Fruit fly (Drosophila melanogaster): ENCODE results near the gene Esp.

The Esp gene

DNA sequence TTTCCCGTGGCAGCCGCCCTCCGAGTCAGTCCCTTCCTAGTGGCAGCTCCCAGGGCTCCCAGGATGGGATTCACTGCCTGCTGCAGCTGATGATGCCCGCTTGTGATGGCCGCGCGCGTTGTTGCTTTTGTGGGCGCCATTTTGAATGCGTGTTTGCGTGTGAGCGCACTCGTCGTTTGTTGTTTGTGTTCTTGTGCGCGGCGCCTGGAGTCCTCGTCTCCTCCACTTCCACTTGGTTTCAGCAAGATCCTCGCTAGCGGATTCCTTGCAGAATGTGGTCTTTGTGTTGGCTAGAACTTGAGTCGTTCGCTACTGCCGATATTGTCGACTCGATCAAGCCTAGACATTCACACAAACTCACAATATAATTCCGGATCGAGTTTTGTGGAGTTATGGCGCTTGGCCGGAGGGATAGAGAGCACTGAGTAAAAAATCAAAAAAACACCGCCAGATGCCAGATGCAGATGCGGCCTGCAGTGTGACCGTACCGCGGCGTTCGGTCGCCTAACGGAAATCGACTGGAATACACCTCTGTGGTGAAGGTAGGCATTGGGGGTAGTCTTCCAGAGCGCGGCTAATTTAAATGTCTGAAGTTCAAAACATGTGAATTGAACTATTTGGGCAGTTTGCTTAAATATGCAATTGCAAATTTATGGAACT lies 28.8 kb downstream of the Esp start, which contains the start of gene CycB3 (continued):
- TF ChIP-seq CG10366 (GFP tag; IDR thresholded peaks at IDR 0.05) (no peak), Ravus (GFP tag; IDR thresholded peaks at IDR 0.05) (no peak), nerfin-1 (tag; optimal IDR thresholded peaks at IDR 0.05) (peak; percentile 40), Dp (GFP tag; optimal IDR thresholded peaks at IDR 0.05) (peak; percentile 99), h (optimal IDR thresholded peaks at IDR 0.05) (no peak), CG14667 (GFP tag; IDR thresholded peaks at IDR 0.05) (no peak), CkIIα-i1 (GFP tag; IDR thresholded peaks at IDR 0.05) (no peak), PHDP (tag; optimal IDR thresholded peaks at IDR 0.05) (no peak), vvl (GFP tag; IDR thresholded peaks at IDR 0.05) (peak; percentile 64), Hr78 (GFP tag; optimal IDR thresholded peaks at IDR 0.05) (no peak), CG9609 (GFP tag; optimal IDR thresholded peaks at IDR 0.05) (no peak), CG10274 (GFP tag; optimal IDR thresholded peaks at IDR 0.05) (no peak), HLH3B (GFP tag; IDR thresholded peaks at IDR 0.05) (no peak), CG12659 (GFP tag; optimal IDR thresholded peaks at IDR 0.05) (peak; percentile 51), Hey (tag; optimal IDR thresholded peaks at IDR 0.05) (no peak), psq (GFP tag; optimal IDR thresholded peaks at IDR 0.05) (no peak), CG4617 (GFP tag; optimal IDR thresholded peaks at IDR 0.05; ENCODE audit: borderline replicate concordance) (peak; percentile 19), chif (GFP tag; optimal IDR thresholded peaks at IDR 0.05) (peak in 1 of 2 experiments; percentile 25), CG16779 (GFP tag; IDR thresholded peaks at IDR 0.05) (no peak), HmgD (GFP tag; optimal IDR thresholded peaks at IDR 0.05) (peak; percentile 37), ERR (GFP tag; optimal IDR thresholded peaks at IDR 0.05) (no peak), Gsc (GFP tag; IDR thresholded peaks at IDR 0.05) (no peak), CG17359 (tag; optimal IDR thresholded peaks at IDR 0.05) (no peak), CG10959 (GFP tag; IDR thresholded peaks at IDR 0.05) (no peak), CG14965 (GFP tag; optimal IDR thresholded peaks at IDR 0.05; ENCODE audit: borderline replicate concordance) (no peak), Usf (GFP tag; optimal IDR thresholded peaks at IDR 0.05) (no peak), pfk (GFP tag; optimal IDR thresholded peaks at IDR 0.05) (peak; percentile 38), peb (GFP tag; IDR thresholded peaks at IDR 0.05) (no peak), CG2199 (GFP tag; IDR thresholded peaks at IDR 0.05) (no peak), Mad (GFP tag; optimal IDR thresholded peaks at IDR 0.05) (no peak), Nf-YB (GFP tag; optimal IDR thresholded peaks at IDR 0.05) (no peak), sqz (GFP tag; optimal IDR thresholded peaks at IDR 0.05) (peak; percentile 43), CG17328 (GFP tag; IDR thresholded peaks at IDR 0.05) (peak; percentile 46; the same call in 1 of the 2 replicates), B-H1 (GFP tag; IDR thresholded peaks at IDR 0.05) (no peak), slp2 (GFP tag; optimal IDR thresholded peaks at IDR 0.05) (no peak), otp (GFP tag; IDR thresholded peaks at IDR 0.05) (no peak), mld (GFP tag; IDR thresholded peaks at IDR 0.05; ENCODE audit: partially characterized antibody) (no peak), CG8944 (GFP tag; optimal IDR thresholded peaks at IDR 0.05) (no peak), Tbp (GFP tag; optimal IDR thresholded peaks at IDR 0.05) (peak; percentile 17), CG4854 (GFP tag; optimal IDR thresholded peaks at IDR 0.05) (peak; percentile 7), CG3995 (GFP tag; optimal IDR thresholded peaks at IDR 0.05) (no peak), YL-1 (GFP tag; optimal IDR thresholded peaks at IDR 0.05) (peak; percentile 58), sr (GFP tag; IDR thresholded peaks at IDR 0.05) (peak; percentile 48; the same call in 1 of the 3 replicates), MBD-R2 (GFP tag; IDR thresholded peaks at IDR 0.05) (peak; percentile 68), ci (GFP tag; IDR thresholded peaks at IDR 0.05) (peak; percentile 67; the same call in 1 of the 3 replicates), CG12071 (GFP tag; optimal IDR thresholded peaks at IDR 0.05) (no peak), CG12744 (GFP tag; optimal IDR thresholded peaks at IDR 0.05) (no peak), Dll (GFP tag; IDR thresholded peaks at IDR 0.05; ENCODE audit: partially characterized antibody) (no peak), CG34376 (GFP tag; optimal IDR thresholded peaks at IDR 0.05) (no peak), slbo (GFP tag; IDR thresholded peaks at IDR 0.05) (no peak), jing (GFP tag; optimal IDR thresholded peaks at IDR 0.05) (no peak)
